Worm (Caenorhabditis elegans) whole organism, L2 larva: ENCODE measurements around the gene R11E3.2.

Experiments used
- C34F6.9 ChIP-seq: fragments of 150-350 bp; optimal IDR thresholded peaks from 2 replicates; lab custom pipeline; 2014; ENCODE audit warnings: missing biosample characterization, missing genetic modification characterization
- F13H6.1 ChIP-seq: sonication (generic microtip); optimal IDR thresholded peaks from 2 replicates; lab custom pipeline; 2016; ENCODE audit warnings: missing genetic modification characterization, missing compliant biosample characterization
- R02D3.7 ChIP-seq: fragments of 150-350 bp; optimal IDR thresholded peaks from 2 replicates; lab custom pipeline; 2014; ENCODE audit warnings: missing biosample characterization, missing genetic modification characterization
- ZK546.5 ChIP-seq: sonication (generic microtip); optimal IDR thresholded peaks from 2 replicates; lab custom pipeline; 2017; ENCODE audit warnings: missing biosample characterization, missing genetic modification characterization
- alr-1 ChIP-seq: fragments of 150-350 bp; optimal IDR thresholded peaks from 2 replicates; lab custom pipeline; 2014; ENCODE audit warnings: missing biosample characterization, missing genetic modification characterization
- blmp-1 ChIP-seq: sonication (generic microtip); optimal IDR thresholded peaks from 2 replicates; lab custom pipeline; 2017; ENCODE audit warnings: missing genetic modification characterization, mild to moderate bottlenecking, missing compliant biosample characterization, antibody characterized with exemption, moderate library complexity; ENCODE audit not compliant: insufficient read depth
- ceh-16 ChIP-seq: fragments of 150-350 bp; optimal IDR thresholded peaks from 2 replicates; lab custom pipeline; 2014; ENCODE audit warnings: missing biosample characterization, missing genetic modification characterization
- ceh-82 ChIP-seq: fragments of 150-350 bp; optimal IDR thresholded peaks from 2 replicates; lab custom pipeline; 2014; ENCODE audit warnings: missing biosample characterization, missing genetic modification characterization
- crh-2 ChIP-seq: sonication (generic microtip); optimal IDR thresholded peaks from 2 replicates; lab custom pipeline; 2017; ENCODE audit warnings: missing biosample characterization, missing genetic modification characterization
- egl-27 ChIP-seq: sonication (generic microtip); optimal IDR thresholded peaks from 3 replicates; lab custom pipeline; 2017; ENCODE audit warnings: missing biosample characterization, missing genetic modification reagents, missing genetic modification characterization
- elt-1 ChIP-seq: fragments of 150-350 bp; optimal IDR thresholded peaks from 2 replicates; lab custom pipeline; 2014; ENCODE audit warnings: missing biosample characterization, missing genetic modification characterization
- elt-3 ChIP-seq: sonication (generic microtip); optimal IDR thresholded peaks from 2 replicates; lab custom pipeline; 2017; ENCODE audit warnings: missing biosample characterization, missing genetic modification characterization
- fos-1 ChIP-seq: fragments of 150-350 bp; optimal IDR thresholded peaks from 2 replicates; lab custom pipeline; 2014; ENCODE audit warnings: missing biosample characterization, missing genetic modification characterization
- lin-11 ChIP-seq: fragments of 150-350 bp; sonication (generic microtip); optimal IDR thresholded peaks from 2 replicates; lab custom pipeline; 2014; ENCODE audit warnings: missing biosample characterization, missing genetic modification characterization, inconsistent platforms, mixed read lengths
- lin-13 ChIP-seq: fragments of 150-350 bp; optimal IDR thresholded peaks from 2 replicates; lab custom pipeline; 2014; ENCODE audit warnings: missing biosample characterization, missing genetic modification reagents, missing genetic modification characterization
- lsy-2 ChIP-seq, 2 experiments: fragments of 150-350 bp in 1 of 2; sonication (generic microtip) in 1 of 2; optimal IDR thresholded peaks; 2 replicates each; lab custom pipeline; 2014 to 2017; ENCODE audit warnings: missing biosample characterization in 2 of 2, missing genetic modification characterization in 2 of 2
- mab-5 ChIP-seq: fragments of 150-350 bp; optimal IDR thresholded peaks from 2 replicates; lab custom pipeline; 2014; ENCODE audit warnings: missing biosample characterization, missing genetic modification characterization
- mbf-1 ChIP-seq: sonication (generic microtip); optimal IDR thresholded peaks from 2 replicates; lab custom pipeline; 2017; ENCODE audit warnings: missing biosample characterization, missing genetic modification characterization
- mdl-1 ChIP-seq, 2 experiments: fragments of 150-350 bp in 1 of 2; sonication (generic microtip) in 1 of 2; optimal IDR thresholded peaks; 2 replicates each; lab custom pipeline; 2017; ENCODE audit warnings: missing biosample characterization in 2 of 2, missing genetic modification characterization in 2 of 2
- nhr-10 ChIP-seq: sonication (generic microtip); optimal IDR thresholded peaks from 2 replicates; lab custom pipeline; 2017; ENCODE audit warnings: missing biosample characterization, missing genetic modification characterization
- nhr-11 ChIP-seq: fragments of 150-350 bp; optimal IDR thresholded peaks from 2 replicates; lab custom pipeline; 2014; ENCODE audit warnings: missing biosample characterization, missing genetic modification characterization
- nhr-129 ChIP-seq: fragments of 150-350 bp; optimal IDR thresholded peaks from 2 replicates; lab custom pipeline; 2014; ENCODE audit warnings: missing biosample characterization, missing genetic modification characterization
- nhr-21 ChIP-seq: fragments of 150-350 bp; optimal IDR thresholded peaks from 2 replicates; lab custom pipeline; 2014; ENCODE audit warnings: missing biosample characterization, missing genetic modification characterization
- nhr-23 ChIP-seq: fragments of 150-350 bp; optimal IDR thresholded peaks from 2 replicates; lab custom pipeline; 2014; ENCODE audit warnings: missing biosample characterization, missing genetic modification reagents, missing genetic modification characterization
- nhr-77 ChIP-seq: fragments of 150-350 bp; optimal IDR thresholded peaks from 2 replicates; lab custom pipeline; 2014; ENCODE audit warnings: missing biosample characterization, missing genetic modification characterization
- peb-1 ChIP-seq: fragments of 150-350 bp; optimal IDR thresholded peaks from 2 replicates; lab custom pipeline; 2014; ENCODE audit warnings: missing biosample characterization, missing genetic modification characterization
- sem-4 ChIP-seq: fragments of 150-350 bp; optimal IDR thresholded peaks from 2 replicates; lab custom pipeline; 2014; ENCODE audit warnings: missing biosample characterization, missing genetic modification reagents, missing genetic modification characterization
- skn-1 ChIP-seq: sonication (generic microtip); optimal IDR thresholded peaks from 2 replicates; lab custom pipeline; 2017; ENCODE audit warnings: missing biosample characterization, missing genetic modification characterization
- sma-3 ChIP-seq: sonication (generic microtip); optimal IDR thresholded peaks from 2 replicates; lab custom pipeline; 2016; ENCODE audit warnings: missing genetic modification reagents, missing genetic modification characterization, missing compliant biosample characterization
- sma-9 ChIP-seq, 2 experiments: fragments of 150-350 bp in 1 of 2; sonication (generic microtip) in 1 of 2; optimal IDR thresholded peaks; 2 replicates each; lab custom pipeline; 2014 to 2016; ENCODE audit warnings: missing genetic modification characterization in 2 of 2, mild to moderate bottlenecking in 1 of 2, missing biosample characterization in 1 of 2, missing compliant biosample characterization in 1 of 2, missing genetic modification reagents in 1 of 2, moderate library complexity in 1 of 2
- snpc-4 ChIP-seq: fragments of 150-350 bp; optimal IDR thresholded peaks from 2 replicates; lab custom pipeline; 2014; ENCODE audit warnings: missing biosample characterization, missing genetic modification characterization
- unc-39 ChIP-seq: fragments of 150-350 bp; optimal IDR thresholded peaks from 2 replicates; lab custom pipeline; 2014; ENCODE audit warnings: missing biosample characterization, missing genetic modification characterization
- unc-55 ChIP-seq: fragments of 150-350 bp; sonication (generic microtip); optimal IDR thresholded peaks from 3 replicates; lab custom pipeline; 2014; ENCODE audit warnings: missing biosample characterization, missing genetic modification reagents, missing genetic modification characterization
- unc-62 ChIP-seq: fragments of 150-350 bp; optimal IDR thresholded peaks from 2 replicates; lab custom pipeline; 2014; ENCODE audit warnings: missing biosample characterization, missing genetic modification reagents, missing genetic modification characterization
- ztf-1 ChIP-seq: fragments of 200-800 bp; sonication (Bioruptor generic); conservative IDR thresholded peaks from 2 replicates; pipeline ENCODE4 v1.3.6; 2022; ENCODE audit warnings: missing genetic modification characterization, missing compliant biosample characterization
- ztf-11 ChIP-seq: sonication (generic microtip); optimal IDR thresholded peaks from 2 replicates; lab custom pipeline; 2017; ENCODE audit warnings: missing biosample characterization, missing genetic modification characterization
- ztf-4 ChIP-seq: fragments of 150-350 bp; optimal IDR thresholded peaks from 2 replicates; lab custom pipeline; 2014; ENCODE audit warnings: missing biosample characterization, missing genetic modification characterization

Gene R11E3.2

DNA sequence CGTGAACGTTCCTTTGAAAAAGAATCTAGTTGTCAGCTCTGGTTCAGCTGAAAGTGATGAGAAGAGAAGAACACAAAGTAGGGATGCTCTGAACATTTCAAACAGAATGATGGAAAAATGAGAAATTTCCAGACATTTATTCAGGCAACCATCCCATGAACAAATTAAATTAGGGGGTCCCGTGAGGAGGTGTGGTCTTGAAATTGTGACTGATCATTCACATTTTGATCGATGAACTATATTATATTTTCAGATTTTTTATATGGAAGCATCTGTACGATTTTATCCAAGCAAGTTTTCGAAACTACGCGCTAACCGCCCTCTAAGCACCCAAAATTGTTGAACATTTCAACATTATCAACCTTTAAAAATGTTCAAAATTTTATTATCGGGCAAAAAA, 4.1 kb downstream of the R11E3.2 start, which contains the start of gene R11E3.19:
Gene R11E3.19, minus strand, starts transcription at position 101 of the 400 bp plus-strand sequence.
- no peak for TF ChIP-seq peb-1 (tag; lab: Kevin White, UChicago)
- TF ChIP-seq ztf-4 (tag; lab: Kevin White, UChicago): no peak
- TF ChIP-seq C34F6.9 (tag; lab: Kevin White, UChicago): no peak
- TF ChIP-seq R02D3.7 (tag; lab: Kevin White, UChicago): no peak

DNA sequence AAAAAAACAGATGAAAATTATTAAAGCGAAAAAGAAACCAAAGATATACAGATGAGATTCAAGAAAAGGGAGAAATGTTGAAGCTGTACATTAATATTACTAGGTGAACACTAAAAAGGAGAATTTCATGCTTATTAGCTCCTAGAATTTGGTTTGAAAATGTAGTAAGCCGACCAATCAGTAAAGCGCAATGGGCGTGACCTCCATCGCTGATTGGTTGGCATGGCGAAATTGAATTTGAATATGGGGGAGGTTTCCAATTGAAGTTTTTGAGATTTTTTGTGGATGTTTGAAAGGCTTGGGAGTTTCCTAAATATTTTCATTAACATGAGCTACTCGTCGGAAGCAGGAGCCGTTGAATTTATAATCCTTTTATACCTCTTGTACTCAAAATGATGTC, 4.6 kb downstream of the R11E3.2 start:
- TF ChIP-seq alr-1 (tag; lab: Kevin White, UChicago) (no peak), nhr-23 (tag; lab: Kevin White, UChicago) (no peak), mdl-1 (tag; optimal IDR thresholded peaks at IDR 0.05; lab: Kevin White, UChicago) (no peak), egl-27 (tag; lab: Kevin White, UChicago) (no peak), unc-62 (GFP tag; lab: Kevin White, UChicago) (no peak), crh-2 (tag; lab: Kevin White, UChicago) (no peak), elt-1 (tag; lab: Kevin White, UChicago) (no peak), nhr-21 (tag; lab: Kevin White, UChicago) (no peak), sem-4 (tag; lab: Kevin White, UChicago) (no peak), ceh-16 (tag; lab: Kevin White, UChicago) (no peak), mab-5 (no peak), skn-1 (no peak), F13H6.1 (no peak), ztf-11 (tag; lab: Kevin White, UChicago) (no peak), nhr-10 (no peak), sma-3 (GFP tag; lab: Kevin White, UChicago) (no peak), sma-9 (GFP tag; optimal IDR thresholded peaks at IDR 0.05; lab: Kevin White, UChicago) (no peak), sma-9 (tag; optimal IDR thresholded peaks at IDR 0.05; lab: Kevin White, UChicago) (no peak)
- TF ChIP-seq, all 48 proteins: peak for 0

DNA sequence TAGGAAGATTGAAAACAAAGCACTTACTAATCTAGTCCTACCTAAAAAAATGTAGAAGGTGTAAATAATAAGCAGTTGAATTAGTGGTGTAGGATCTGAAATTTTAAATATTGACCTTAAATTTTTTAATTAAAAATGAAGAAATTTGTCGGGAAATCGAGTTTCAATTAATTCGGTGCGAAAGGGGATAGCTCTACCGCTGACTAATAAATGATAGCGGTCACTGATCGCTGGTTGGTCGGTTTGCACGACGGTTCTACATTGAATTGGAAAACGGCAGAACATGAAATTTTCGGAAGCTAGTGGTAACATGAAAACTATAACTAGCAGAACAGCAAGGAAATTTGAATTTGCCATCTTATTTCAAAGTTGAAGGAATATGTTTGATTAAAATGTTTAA, 8.2 kb downstream of the R11E3.2 start, which contains the start of gene set-15:
Gene set-15, minus strand, starts transcription at position 101 of the 400 bp plus-strand sequence.
- TF ChIP-seq ZK546.5 (no peak), peb-1 (tag; lab: Kevin White, UChicago) (no peak), ceh-82 (tag; lab: Kevin White, UChicago) (no peak), sma-9 (GFP tag; optimal IDR thresholded peaks at IDR 0.05; lab: Kevin White, UChicago) (no peak), sma-9 (tag; optimal IDR thresholded peaks at IDR 0.05; lab: Kevin White, UChicago) (no peak), elt-3 (tag; lab: Kevin White, UChicago) (no peak), blmp-1 (no peak), snpc-4 (no peak), ztf-1 (no peak), unc-55 (GFP tag; lab: Kevin White, UChicago) (no peak), lin-11 (tag; lab: Kevin White, UChicago) (no peak), mdl-1 (tag; optimal IDR thresholded peaks at IDR 0.05; lab: Kevin White, UChicago) (no peak), lsy-2 (tag; optimal IDR thresholded peaks at IDR 0.05; lab: Kevin White, UChicago) (no peak), unc-39 (no peak), nhr-23 (tag; lab: Kevin White, UChicago) (no peak), nhr-11 (tag; lab: Kevin White, UChicago) (no peak), nhr-21 (tag; lab: Kevin White, UChicago) (no peak)

DNA sequence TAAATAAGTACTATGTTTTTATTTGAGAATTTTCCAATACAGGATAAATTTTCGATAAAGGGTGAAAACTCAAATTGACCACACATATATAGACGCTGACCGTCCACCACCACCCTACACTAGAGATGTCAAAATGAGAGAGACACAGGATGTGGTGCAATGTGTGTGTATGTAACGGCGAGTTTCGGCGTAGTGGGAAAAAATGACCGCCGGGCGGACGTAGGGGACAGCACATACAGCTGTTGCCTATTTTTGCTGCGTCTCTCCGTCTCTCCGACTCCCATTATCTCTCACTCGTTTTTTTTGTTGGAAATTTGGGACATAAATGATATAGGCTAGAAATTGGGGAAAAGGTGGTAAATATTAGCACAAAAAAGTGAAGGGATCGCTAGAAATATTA, 9.2 kb downstream of the R11E3.2 start:
- TF ChIP-seq lin-13 (no peak), snpc-4 (no peak), mbf-1 (tag; lab: Kevin White, UChicago) (no peak), sma-9 (GFP tag; optimal IDR thresholded peaks at IDR 0.05; lab: Kevin White, UChicago) (no peak), sma-9 (tag; optimal IDR thresholded peaks at IDR 0.05; lab: Kevin White, UChicago) (no peak), nhr-129 (tag; lab: Kevin White, UChicago) (peak; percentile 7), nhr-77 (tag; lab: Kevin White, UChicago) (no peak), F13H6.1 (peak; percentile 50), fos-1 (tag; lab: Kevin White, UChicago) (no peak), unc-55 (GFP tag; lab: Kevin White, UChicago) (peak; percentile 1)
